Worm (Caenorhabditis elegans) whole organism, L3 larva: ENCODE data around the gene C38C10.3.

Experiments
- R02D3.7 ChIP-seq: fragments of 150-350 bp; optimal IDR thresholded peaks from 2 replicates; lab custom pipeline; 2014; ENCODE audit warnings: missing biosample characterization, missing genetic modification characterization
- aly-2 ChIP-seq: fragments of 150-350 bp; optimal IDR thresholded peaks from 2 replicates; lab custom pipeline; 2014; ENCODE audit warnings: missing biosample characterization, missing genetic modification characterization
- ama-1 ChIP-seq: fragments of 150-350 bp; optimal IDR thresholded peaks from 2 replicates; lab custom pipeline; 2018
- ceh-28 ChIP-seq: fragments of 150-350 bp; optimal IDR thresholded peaks from 2 replicates; lab custom pipeline; 2014; ENCODE audit warnings: missing biosample characterization, missing genetic modification reagents, missing genetic modification characterization
- ceh-9 ChIP-seq: sonication (generic microtip); optimal IDR thresholded peaks from 2 replicates; lab custom pipeline; 2018; ENCODE audit warnings: missing biosample characterization, missing genetic modification characterization
- daf-12 ChIP-seq: fragments of 150-350 bp; optimal IDR thresholded peaks from 2 replicates; lab custom pipeline; 2014; ENCODE audit warnings: missing biosample characterization, missing genetic modification reagents, missing genetic modification characterization
- egl-27 ChIP-seq: sonication (generic microtip); optimal IDR thresholded peaks from 4 replicates; lab custom pipeline; 2017; ENCODE audit warnings: missing biosample characterization, missing genetic modification reagents, missing genetic modification characterization
- elt-1 ChIP-seq: fragments of 150-350 bp; optimal IDR thresholded peaks from 2 replicates; lab custom pipeline; 2014; ENCODE audit warnings: missing biosample characterization, missing genetic modification characterization
- elt-2 ChIP-seq: sonication (generic microtip); optimal IDR thresholded peaks from 2 replicates; lab custom pipeline; 2016; ENCODE audit warnings: missing genetic modification reagents, mild to moderate bottlenecking, missing genetic modification characterization, missing compliant biosample characterization
- elt-3 ChIP-seq, 3 experiments: fragments of 150-350 bp in 1 of 3; sonication (generic microtip) in 2 of 3; optimal IDR thresholded peaks; 2 replicates in 2 of 3; 4 replicates in 1 of 3; lab custom pipeline; 2014 to 2017; ENCODE audit warnings: missing biosample characterization in 3 of 3, missing genetic modification characterization in 3 of 3
- eor-1 ChIP-seq, 2 experiments: fragments of 150-350 bp; optimal IDR thresholded peaks; 2 replicates each; lab custom pipeline; 2014 to 2018; ENCODE audit warnings: missing biosample characterization in 2 of 2, missing genetic modification characterization in 2 of 2
- fkh-10 ChIP-seq: sonication (generic microtip); optimal IDR thresholded peaks from 2 replicates; lab custom pipeline; 2017; ENCODE audit warnings: missing biosample characterization, missing genetic modification reagents, missing genetic modification characterization
- fkh-2 ChIP-seq: fragments of 150-350 bp; optimal IDR thresholded peaks from 2 replicates; lab custom pipeline; 2014; ENCODE audit warnings: missing biosample characterization, missing genetic modification reagents, missing genetic modification characterization
- fos-1 ChIP-seq: fragments of 150-350 bp; optimal IDR thresholded peaks from 2 replicates; lab custom pipeline; 2014; ENCODE audit warnings: missing biosample characterization, missing genetic modification characterization
- hmg-11 ChIP-seq: sonication (generic microtip); optimal IDR thresholded peaks from 2 replicates; lab custom pipeline; 2016; ENCODE audit warnings: missing genetic modification characterization, missing compliant biosample characterization
- lin-15B ChIP-seq: fragments of 150-350 bp; optimal IDR thresholded peaks from 2 replicates; lab custom pipeline; 2014; ENCODE audit warnings: missing biosample characterization, missing genetic modification characterization
- lin-39 ChIP-seq: fragments of 150-350 bp; optimal IDR thresholded peaks from 2 replicates; lab custom pipeline; 2018; ENCODE audit warnings: missing biosample characterization, missing genetic modification reagents, missing genetic modification characterization
- lsy-12 ChIP-seq: sonication (generic microtip); optimal IDR thresholded peaks from 2 replicates; lab custom pipeline; 2016; ENCODE audit warnings: mild to moderate bottlenecking, missing genetic modification characterization, missing compliant biosample characterization
- mdl-1 ChIP-seq: fragments of 150-350 bp; optimal IDR thresholded peaks from 2 replicates; lab custom pipeline; 2014; ENCODE audit warnings: missing biosample characterization, missing genetic modification characterization
- nfya-1 ChIP-seq: sonication (generic microtip); optimal IDR thresholded peaks from 2 replicates; lab custom pipeline; 2017; ENCODE audit warnings: missing genetic modification characterization, mild to moderate bottlenecking, missing compliant biosample characterization, antibody characterized with exemption, moderate library complexity; ENCODE audit not compliant: insufficient read depth
- nhr-11 ChIP-seq: fragments of 150-350 bp; optimal IDR thresholded peaks from 2 replicates; lab custom pipeline; 2014; ENCODE audit warnings: missing biosample characterization, missing genetic modification characterization
- nhr-23 ChIP-seq: fragments of 150-350 bp; optimal IDR thresholded peaks from 2 replicates; lab custom pipeline; 2014; ENCODE audit warnings: missing biosample characterization, missing genetic modification reagents, missing genetic modification characterization
- nhr-237 ChIP-seq: fragments of 150-350 bp; optimal IDR thresholded peaks from 2 replicates; lab custom pipeline; 2014; ENCODE audit warnings: missing biosample characterization, missing genetic modification characterization
- nhr-25 ChIP-seq: sonication (generic microtip); optimal IDR thresholded peaks from 2 replicates; lab custom pipeline; 2017; ENCODE audit warnings: missing biosample characterization, missing genetic modification characterization
- nhr-43 ChIP-seq: sonication (generic microtip); optimal IDR thresholded peaks from 2 replicates; lab custom pipeline; 2016; ENCODE audit warnings: mild to moderate bottlenecking, missing genetic modification characterization, missing compliant biosample characterization; ENCODE audit not compliant: poor library complexity, severe bottlenecking
- nhr-76 ChIP-seq: fragments of 150-350 bp; sonication (generic microtip); optimal IDR thresholded peaks from 5 replicates; lab custom pipeline; 2014; ENCODE audit warnings: missing biosample characterization, missing genetic modification characterization
- nhr-77 ChIP-seq: fragments of 150-350 bp; optimal IDR thresholded peaks from 2 replicates; lab custom pipeline; 2014; ENCODE audit warnings: missing biosample characterization, missing genetic modification characterization
- pha-4 ChIP-seq: fragments of 150-350 bp; optimal IDR thresholded peaks from 2 replicates; lab custom pipeline; 2014; ENCODE audit warnings: missing biosample characterization, missing genetic modification reagents, missing genetic modification characterization
- pqm-1 ChIP-seq: fragments of 150-350 bp; optimal IDR thresholded peaks from 2 replicates; lab custom pipeline; 2017; ENCODE audit warnings: missing biosample characterization, missing genetic modification characterization, inconsistent platforms
- skn-1 ChIP-seq: fragments of 150-350 bp; optimal IDR thresholded peaks from 2 replicates; lab custom pipeline; 2014; ENCODE audit warnings: missing biosample characterization, missing genetic modification characterization
- snpc-4 ChIP-seq: fragments of 150-350 bp; optimal IDR thresholded peaks from 2 replicates; lab custom pipeline; 2014; ENCODE audit warnings: missing biosample characterization, missing genetic modification characterization
- tbx-2 ChIP-seq: sonication (generic microtip); optimal IDR thresholded peaks from 2 replicates; lab custom pipeline; 2016; ENCODE audit warnings: mild to moderate bottlenecking, missing genetic modification characterization, missing compliant biosample characterization
- unc-62 ChIP-seq: fragments of 150-350 bp; sonication (generic microtip); optimal IDR thresholded peaks from 4 replicates; lab custom pipeline; 2014; ENCODE audit warnings: missing biosample characterization, missing genetic modification reagents, missing genetic modification characterization
- zag-1 ChIP-seq: fragments of 150-350 bp; optimal IDR thresholded peaks from 2 replicates; lab custom pipeline; 2014; ENCODE audit warnings: missing biosample characterization, missing genetic modification characterization
- ztf-11 ChIP-seq: fragments of 150-350 bp; optimal IDR thresholded peaks from 2 replicates; lab custom pipeline; 2014; ENCODE audit warnings: missing biosample characterization, missing genetic modification characterization

Gene C38C10.3

ce11 chrIII:9393114-9393780, 7.8 kb upstream of the C38C10.3 start, which contains the start of the genes gpr-2 and rgr-1:
gpr-2 (minus strand) TSS chrIII:9393164.
rgr-1 (plus strand) TSS chrIII:9393730.
- TF ChIP-seq R02D3.7 (tag; lab: Kevin White, UChicago) (no peak), snpc-4 (peak; percentile 35), hmg-11 (tag; lab: Kevin White, UChicago) (peak; percentile 36), egl-27 (tag; lab: Kevin White, UChicago) (no peak), elt-1 (no peak), nfya-1 (peak; percentile 53), pha-4 (tag; lab: Kevin White, UChicago) (peak; percentile 47), ceh-9 (tag; lab: Kevin White, UChicago) (no peak), skn-1 (tag; lab: Kevin White, UChicago) (peak; percentile 29), lin-15B (tag; lab: Kevin White, UChicago) (peak; percentile 46), nhr-23 (tag; lab: Kevin White, UChicago) (peak; percentile 38), ama-1 (lab: Kevin White, UChicago) (no peak)

- TF ChIP-seq nhr-237 (tag; lab: Kevin White, UChicago), result no peak
- no peak for TF ChIP-seq nhr-25 (tag; lab: Kevin White, UChicago)
- TF ChIP-seq nfya-1, result peak; percentile 34
- TF ChIP-seq elt-3 (tag; optimal IDR thresholded peaks at IDR 0.05; lab: Kevin White, UChicago), result no peak
- no peak for TF ChIP-seq pha-4 (tag; lab: Kevin White, UChicago)
- no peak for TF ChIP-seq egl-27 (tag; lab: Kevin White, UChicago)
- peak; percentile 9 for TF ChIP-seq lin-39
- peak; percentile 2 for TF ChIP-seq mdl-1 (tag; lab: Kevin White, UChicago)
- TF ChIP-seq fos-1 (tag; lab: Kevin White, UChicago), result no peak
- no peak for TF ChIP-seq lsy-12
- TF ChIP-seq unc-62 (GFP tag; lab: Kevin White, UChicago), result no peak
- no peak for TF ChIP-seq ceh-9 (tag; lab: Kevin White, UChicago)
- no peak for TF ChIP-seq lin-15B (tag; lab: Kevin White, UChicago)
- no peak for TF ChIP-seq fkh-10
- TF ChIP-seq elt-2 (tag; lab: Kevin White, UChicago), result no peak
- TF ChIP-seq nhr-77 (tag; lab: Kevin White, UChicago), result no peak
- TF ChIP-seq ceh-28 (tag; lab: Kevin White, UChicago), result no peak
- no peak for TF ChIP-seq daf-12 (tag; lab: Kevin White, UChicago)
- TF ChIP-seq tbx-2 (tag; lab: Kevin White, UChicago), result no peak
- TF ChIP-seq, all 47 proteins: peak for 3
These were observed 5.5 kb upstream of the C38C10.3 start for ce11 chrIII:9390924-9391323.

ce11 chrIII:9390007-9390406, 4.6 kb upstream of the C38C10.3 start, which contains the start of gene slc-17.2:
slc-17.2 (minus strand) TSS chrIII:9390107.
- TF ChIP-seq fkh-10 (peak; percentile 7), aly-2 (no peak)

ce11 chrIII:9383496-9383895, 1.9 kb downstream of the C38C10.3 start, which contains the start of gene tkr-1:
tkr-1 (plus strand) TSS chrIII:9383796.
- no peak for TF ChIP-seq eor-1 (tag; optimal IDR thresholded peaks at IDR 0.05; lab: Kevin White, UChicago)
- no peak for TF ChIP-seq tbx-2 (tag; lab: Kevin White, UChicago)
- TF ChIP-seq ceh-28 (tag; lab: Kevin White, UChicago), result no peak
- TF ChIP-seq nhr-76 (tag; lab: Kevin White, UChicago), result no peak
- TF ChIP-seq ceh-9 (tag; lab: Kevin White, UChicago), result no peak
- no peak for TF ChIP-seq fkh-10
- TF ChIP-seq nhr-43, result no peak
- TF ChIP-seq nhr-77 (tag; lab: Kevin White, UChicago), result no peak
- no peak for TF ChIP-seq mdl-1 (tag; lab: Kevin White, UChicago)
- no peak for TF ChIP-seq elt-1
- TF ChIP-seq ztf-11 (tag; lab: Kevin White, UChicago), result no peak

- TF ChIP-seq ama-1 (lab: Kevin White, UChicago), result no peak
- no peak for TF ChIP-seq pqm-1
- TF ChIP-seq egl-27 (tag; lab: Kevin White, UChicago), result no peak
- TF ChIP-seq aly-2, result no peak
- TF ChIP-seq hmg-11 (tag; lab: Kevin White, UChicago), result no peak
- no peak for TF ChIP-seq nhr-11 (tag; lab: Kevin White, UChicago)
- TF ChIP-seq fkh-2 (tag; lab: Kevin White, UChicago), result no peak
- TF ChIP-seq elt-1, result no peak
- TF ChIP-seq pha-4 (tag; lab: Kevin White, UChicago), result no peak
- no peak for TF ChIP-seq lin-15B (tag; lab: Kevin White, UChicago)
- TF ChIP-seq zag-1 (tag; lab: Kevin White, UChicago), result no peak
- no peak for TF ChIP-seq tbx-2 (tag; lab: Kevin White, UChicago)
These were observed 8.7 kb downstream of the C38C10.3 start for ce11 chrIII:9376701-9377100.
